Fruit fly (Drosophila melanogaster): ENCODE results near the gene slf.

DNA sequence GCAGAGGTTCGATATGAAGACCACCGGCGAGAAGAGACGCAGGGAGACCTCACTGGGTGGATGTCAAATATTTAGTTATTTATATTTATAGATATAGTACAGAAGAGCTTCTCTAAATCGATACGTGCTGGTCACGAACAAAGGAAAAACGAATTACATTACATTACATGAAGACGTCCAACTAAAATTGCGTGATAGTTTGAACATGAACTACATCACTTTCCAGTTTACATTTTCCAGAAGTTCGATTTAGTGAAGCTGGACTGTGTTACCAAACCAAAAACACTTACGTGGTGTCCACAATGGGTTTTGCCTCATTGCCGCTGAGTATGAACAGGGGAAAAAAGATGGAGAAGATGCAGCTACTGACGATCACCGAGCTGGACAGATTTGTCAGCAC is 34.5 kb upstream of the slf start:
- TF ChIP-seq Ets98B (GFP tag; IDR thresholded peaks at IDR 0.05) = 0 out of 2 replicates have a peak, but pooled peaks have one; percentile 22
- TF ChIP-seq CG12605 (GFP tag; IDR thresholded peaks at IDR 0.05) = no peak
- TF ChIP-seq gl (tag; optimal IDR thresholded peaks at IDR 0.05) = no peak
- TF ChIP-seq Pif1A (GFP tag; optimal IDR thresholded peaks at IDR 0.05) = no peak
- TF ChIP-seq rn (GFP tag; IDR thresholded peaks at IDR 0.05) = no peak
- TF ChIP-seq D1 (tag; optimal IDR thresholded peaks at IDR 0.05) = no peak
- TF ChIP-seq Snoo (tag; optimal IDR thresholded peaks at IDR 0.05) = no peak
- no peak for TF ChIP-seq CG8159 (tag; optimal IDR thresholded peaks at IDR 0.05)
- no peak for TF ChIP-seq CG15710 (tag; optimal IDR thresholded peaks at IDR 0.05)
- TF ChIP-seq Pif1B (GFP tag; optimal IDR thresholded peaks at IDR 0.05) = no peak
- no peak for TF ChIP-seq CG8301 (tag; optimal IDR thresholded peaks at IDR 0.05)
- no peak for TF ChIP-seq fd96Ca (GFP tag; IDR thresholded peaks at IDR 0.05)

Data from whole organism, pupa.